Worm (Caenorhabditis elegans) whole organism, L4/young adult: ENCODE data around the gene flp-27.

Experiments used
- W03F9.2 ChIP-seq: fragments of 150-350 bp; optimal IDR thresholded peaks from 2 replicates; lab custom pipeline; 2014; ENCODE audit warnings: missing biosample characterization, missing genetic modification characterization
- him-1 ChIP-seq: sonication (generic microtip); optimal IDR thresholded peaks from 2 replicates; lab custom pipeline; 2016; ENCODE audit warnings: missing genotype, missing genetic modification reagents, missing genetic modification characterization, missing compliant biosample characterization

DNA sequence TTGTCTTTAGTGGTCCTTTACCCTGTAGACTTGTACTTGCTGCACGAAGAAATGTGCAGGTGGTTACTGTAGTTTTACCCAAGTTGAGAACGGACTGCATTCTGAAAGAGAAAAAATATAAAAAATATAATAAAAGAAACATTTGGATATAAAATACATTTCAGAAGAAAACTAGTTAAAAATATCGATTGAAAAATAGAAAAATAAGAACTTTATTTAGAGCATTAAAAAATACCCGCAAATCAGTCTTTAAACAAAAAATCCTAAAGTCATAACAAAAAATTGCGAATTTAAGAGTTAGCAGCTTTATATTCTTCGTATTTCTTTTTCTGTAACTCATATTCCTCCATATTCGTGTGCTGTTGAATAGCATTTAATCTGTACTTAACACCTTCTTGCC, 12.0 kb upstream of the flp-27 start, which contains the start of gene C25H3.7:
- TF ChIP-seq W03F9.2 (tag; lab: Kevin White, UChicago) (no peak), him-1 (tag; lab: Kevin White, UChicago) (no peak)
